Worm (Caenorhabditis elegans): ENCODE results near the gene pals-28.
"Not testable (repeated sequence)": the region's sequence is repeated elsewhere in the genome, so short reads cannot be mapped to it uniquely, and the experiment has no call there.

Gene pals-28

ce11 chrIII:4369381-4369809 is 15.2 kb upstream of the pals-28 start:
- TF ChIP-seq C34F6.9 (tag; optimal IDR thresholded peaks at IDR 0.05) (peak; percentile 15), F13H6.1 (tag; optimal IDR thresholded peaks at IDR 0.05) (peak; percentile 30), nhr-129 (tag; optimal IDR thresholded peaks at IDR 0.05) (peak; percentile 63), fos-1 (tag; optimal IDR thresholded peaks at IDR 0.05) (peak; percentile 64), unc-55 (GFP tag; optimal IDR thresholded peaks at IDR 0.05) (peak; percentile 14), crh-2 (tag; optimal IDR thresholded peaks at IDR 0.05) (peak; percentile 43), sma-3 (GFP tag; optimal IDR thresholded peaks at IDR 0.05) (peak; percentile 45), nhr-21 (tag; optimal IDR thresholded peaks at IDR 0.05) (peak; percentile 39)

- TF ChIP-seq nhr-23 (tag; optimal IDR thresholded peaks at IDR 0.05) (no peak), nhr-25 (tag; optimal IDR thresholded peaks at IDR 0.05) (no peak), dmd-4 (tag; optimal IDR thresholded peaks at IDR 0.05) (no peak), Y55F3AM.14 (GFP tag; optimal IDR thresholded peaks at IDR 0.05) (no peak), lsy-2 (tag; optimal IDR thresholded peaks at IDR 0.05) (no peak), unc-39 (tag; optimal IDR thresholded peaks at IDR 0.05) (no peak), skn-1 (tag; optimal IDR thresholded peaks at IDR 0.05) (no peak), mab-5 (tag; optimal IDR thresholded peaks at IDR 0.05) (no peak), nhr-129 (tag; optimal IDR thresholded peaks at IDR 0.05) (no peak), snpc-4 (tag; optimal IDR thresholded peaks at IDR 0.05) (no peak), fos-1 (tag; optimal IDR thresholded peaks at IDR 0.05) (no peak), crh-2 (tag; optimal IDR thresholded peaks at IDR 0.05) (no peak), nhr-12 (tag; optimal IDR thresholded peaks at IDR 0.05) (no peak), sem-4 (tag; optimal IDR thresholded peaks at IDR 0.05) (no peak), R02D3.7 (tag; optimal IDR thresholded peaks at IDR 0.05) (no peak), ztf-11 (tag; optimal IDR thresholded peaks at IDR 0.05) (no peak)
Measured at ce11 chrIII:4370585-4370984, 14.0 kb upstream of the pals-28 start, which contains the start of gene ckb-3. Gene ckb-3 (plus strand): TSS chrIII:4370885.

ce11 chrIII:4372894-4373293 is 11.7 kb upstream of the pals-28 start:
- TF ChIP-seq ztf-1 (GFP tag; conservative IDR thresholded peaks at IDR 0.05) = no peak

ce11 chrIII:4374854-4375253 is 9.7 kb upstream of the pals-28 start, which contains the start of gene pals-26:
Gene pals-26 (plus strand): TSS chrIII:4375154.
- TF ChIP-seq zag-1 (tag; optimal IDR thresholded peaks at IDR 0.05) (no peak), elt-1 (tag; optimal IDR thresholded peaks at IDR 0.05) (no peak), egl-27 (tag; optimal IDR thresholded peaks at IDR 0.05) (no peak), ama-1 (optimal IDR thresholded peaks at IDR 0.05) (no peak), fos-1 (tag; optimal IDR thresholded peaks at IDR 0.05) (no peak), sma-9 (GFP tag; optimal IDR thresholded peaks at IDR 0.05) (no peak), sma-9 (tag; optimal IDR thresholded peaks at IDR 0.05) (no peak)

- TF ChIP-seq ceh-16 (tag; optimal IDR thresholded peaks at IDR 0.05) (peak; percentile 9), sma-3 (GFP tag; optimal IDR thresholded peaks at IDR 0.05) (peak; percentile 58), sma-9 (GFP tag; optimal IDR thresholded peaks at IDR 0.05) (peak; percentile 33), Y55F3AM.14 (GFP tag; optimal IDR thresholded peaks at IDR 0.05) (peak; percentile 32), nhr-6 (tag; optimal IDR thresholded peaks at IDR 0.05) (peak; percentile 25), lin-13 (GFP tag; optimal IDR thresholded peaks at IDR 0.05) (peak; percentile 65), C34F6.9 (tag; optimal IDR thresholded peaks at IDR 0.05) (peak; percentile 20), sem-4 (tag; optimal IDR thresholded peaks at IDR 0.05) (peak; percentile 8), gmeb-1 (tag; optimal IDR thresholded peaks at IDR 0.05) (peak; percentile 35), lsy-2 (tag; optimal IDR thresholded peaks at IDR 0.05) (peak in 1 of 2 experiments; percentile 62), fos-1 (tag; optimal IDR thresholded peaks at IDR 0.05) (peak; percentile 62), F13H6.1 (tag; optimal IDR thresholded peaks at IDR 0.05) (peak; percentile 53), unc-55 (GFP tag; optimal IDR thresholded peaks at IDR 0.05) (peak; percentile 34), nhr-25 (tag; optimal IDR thresholded peaks at IDR 0.05) (peak; percentile 47), crh-2 (tag; optimal IDR thresholded peaks at IDR 0.05) (peak; percentile 56), mbf-1 (tag; optimal IDR thresholded peaks at IDR 0.05) (peak; percentile 26), nhr-21 (tag; optimal IDR thresholded peaks at IDR 0.05) (peak; percentile 63), nhr-129 (tag; optimal IDR thresholded peaks at IDR 0.05) (peak; percentile 46)
- TF ChIP-seq sma-9 (tag; optimal IDR thresholded peaks at IDR 0.05) = not testable (repeated sequence)
Measured at ce11 chrIII:4378600-4379293, 5.8 kb upstream of the pals-28 start.

Measured in whole organism, L2 larva.